Fruit fly (Drosophila melanogaster) whole organism, embryonic: ENCODE results near the gene dlg1.

Experiments
- C15 ChIP-seq: fragments of 200-800 bp; sonication (Bioruptor generic); IDR thresholded peaks from 3 replicates; pipeline ENCODE4 v1.3.6; 2022; ENCODE audit warnings: missing biosample characterization, missing genetic modification characterization
- CG10543 ChIP-seq: fragments of 200-800 bp; sonication (Bioruptor generic); optimal IDR thresholded peaks from 3 replicates; lab custom pipeline; 2017; ENCODE audit warnings: missing biosample characterization, mild to moderate bottlenecking, missing genetic modification characterization, moderate library complexity
- CG17802 ChIP-seq: fragments of 200-800 bp; sonication (Bioruptor generic); optimal IDR thresholded peaks from 2 replicates; lab custom pipeline; 2018; ENCODE audit warnings: missing biosample characterization, mild to moderate bottlenecking, missing genetic modification characterization, moderate library complexity
- CG2678 ChIP-seq: fragments of 200-800 bp; sonication (Bioruptor generic); optimal IDR thresholded peaks from 3 replicates; lab custom pipeline; 2019; ENCODE audit warnings: missing biosample characterization, mild to moderate bottlenecking, missing genetic modification characterization, moderate library complexity
- CG30431 ChIP-seq: fragments of 200-800 bp; sonication (Bioruptor generic); optimal IDR thresholded peaks from 2 replicates; lab custom pipeline; 2017; ENCODE audit warnings: missing biosample characterization, missing genetic modification characterization
- CG33557 ChIP-seq: fragments of 200-800 bp; sonication (Bioruptor generic); optimal IDR thresholded peaks from 2 replicates; lab custom pipeline; 2019; ENCODE audit warnings: missing biosample characterization, mild to moderate bottlenecking, missing genetic modification characterization, moderate library complexity
- CG7372 ChIP-seq: fragments of 200-800 bp; sonication (Bioruptor generic); IDR thresholded peaks from 2 replicates; pipeline ENCODE4 v1.3.6; 2022; ENCODE audit warnings: missing biosample characterization, missing genetic modification characterization
- CG8290 ChIP-seq, 3 experiments: fragments of 200-800 bp; sonication (Bioruptor generic); optimal IDR thresholded peaks; 2 replicates each; lab custom pipeline; 2016 to 2019; ENCODE audit warnings: missing biosample characterization in 3 of 3, missing genetic modification characterization in 3 of 3, mild to moderate bottlenecking in 2 of 3, moderate library complexity in 1 of 3
- CG9437 ChIP-seq: fragments of 200-800 bp; sonication (Bioruptor generic); optimal IDR thresholded peaks from 2 replicates; lab custom pipeline; 2018; ENCODE audit warnings: missing biosample characterization, mild to moderate bottlenecking, missing genetic modification characterization
- Dp ChIP-seq: fragments of 200-800 bp; sonication (Bioruptor generic); optimal IDR thresholded peaks from 2 replicates; lab custom pipeline; 2018; ENCODE audit warnings: missing biosample characterization, mild to moderate bottlenecking, missing genetic modification characterization, moderate library complexity
- Gsc ChIP-seq: fragments of 200-800 bp; sonication (Bioruptor generic); IDR thresholded peaks from 2 replicates; pipeline ENCODE4 v1.3.6; 2022; ENCODE audit warnings: missing biosample characterization, missing genetic modification characterization
- NFAT ChIP-seq: fragments of 200-800 bp; sonication (Bioruptor generic); IDR thresholded peaks from 2 replicates; pipeline ENCODE4 v1.3.6; 2022; ENCODE audit warnings: missing biosample characterization, missing genetic modification characterization
- aop ChIP-seq: fragments of 200-800 bp; sonication (Bioruptor generic); IDR thresholded peaks from 2 replicates; pipeline ENCODE4 v1.3.6; 2022; ENCODE audit warnings: missing biosample characterization, missing genetic modification characterization
- bab2 ChIP-seq: fragments of 200-800 bp; sonication (Bioruptor generic); optimal IDR thresholded peaks from 2 replicates; lab custom pipeline; 2016; ENCODE audit warnings: missing biosample characterization, missing genetic modification characterization
- cwo ChIP-seq: fragments of 200-800 bp; sonication (Bioruptor generic); optimal IDR thresholded peaks from 3 replicates; lab custom pipeline; 2017; ENCODE audit warnings: missing biosample characterization, missing genetic modification characterization, mild to moderate bottlenecking, moderate library complexity, missing genetic modification reagents
- gsb ChIP-seq: fragments of 200-800 bp; sonication (Bioruptor generic); IDR thresholded peaks from 2 replicates; pipeline ENCODE4 v1.3.6; 2022; ENCODE audit warnings: missing biosample characterization, missing genetic modification characterization
- ken ChIP-seq: fragments of 200-800 bp; sonication (Bioruptor generic); IDR thresholded peaks from 3 replicates; pipeline ENCODE4 v1.3.6; 2022; ENCODE audit warnings: missing biosample characterization, missing genetic modification characterization
- lola ChIP-seq, 3 experiments: fragments of >200 bp in 2 of 3; fragments of 200-800 bp in 1 of 3; sonication (Bioruptor generic) in 1 of 3; optimal IDR thresholded peaks; 2 replicates each; lab custom pipeline; 2017 to 2019; ENCODE audit warnings: missing biosample characterization in 3 of 3, missing genetic modification characterization in 3 of 3, mild to moderate bottlenecking in 1 of 3, moderate library complexity in 1 of 3
- slou ChIP-seq: fragments of 200-800 bp; sonication (Bioruptor generic); optimal IDR thresholded peaks from 3 replicates; lab custom pipeline; 2016; ENCODE audit warnings: missing biosample characterization, missing genetic modification characterization
- slp2 ChIP-seq: fragments of 200-800 bp; sonication (Bioruptor generic); optimal IDR thresholded peaks from 2 replicates; lab custom pipeline; 2016; ENCODE audit warnings: missing biosample characterization, missing genetic modification characterization
- sqz ChIP-seq: fragments of 200-800 bp; sonication (Bioruptor generic); optimal IDR thresholded peaks from 3 replicates; lab custom pipeline; 2018; ENCODE audit warnings: missing biosample characterization, mild to moderate bottlenecking, missing genetic modification characterization
- tap ChIP-seq: fragments of 200-800 bp; optimal IDR thresholded peaks from 3 replicates; lab custom pipeline; 2019; ENCODE audit warnings: missing biosample characterization, mild to moderate bottlenecking, missing genetic modification characterization, moderate library complexity
- vfl ChIP-seq: fragments of 200-800 bp; sonication (Bioruptor generic); optimal IDR thresholded peaks from 2 replicates; lab custom pipeline; 2016; ENCODE audit warnings: missing biosample characterization, missing genetic modification characterization
- wdn ChIP-seq: fragments of 200-800 bp; sonication (Bioruptor generic); IDR thresholded peaks from 2 replicates; pipeline ENCODE4 v1.3.6; 2022; ENCODE audit warnings: missing biosample characterization, missing genetic modification characterization
- wek ChIP-seq: fragments of 200-800 bp; sonication (Bioruptor generic); optimal IDR thresholded peaks from 3 replicates; lab custom pipeline; 2018; ENCODE audit warnings: missing biosample characterization, mild to moderate bottlenecking, missing genetic modification characterization, moderate library complexity
- zfh1 ChIP-seq: fragments of 200-800 bp; sonication (Bioruptor generic); IDR thresholded peaks from 3 replicates; pipeline ENCODE4 v1.3.6; 2022; ENCODE audit warnings: missing biosample characterization, missing genetic modification characterization

dlg1 gene

dm6 chrX:11454189-11454882, 84.9 kb downstream of the dlg1 start, which contains the start of the genes Evi5 and HP5 (continued):
- TF ChIP-seq cwo, result no peak
- peak; percentile 43; the same call in 1 of the 2 replicates for TF ChIP-seq CG7372
- TF ChIP-seq tap, result no peak
- TF ChIP-seq CG9437, result no peak
- TF ChIP-seq zfh1 (GFP tag; lab: Robert Waterston, UW), result peak; percentile 61; the same call in 1 of the 3 replicates
- peak in 1 of 3 experiments; percentile 27 for TF ChIP-seq lola (GFP tag; optimal IDR thresholded peaks at IDR 0.05; lab: Kevin White, UChicago)
- TF ChIP-seq wdn (GFP tag; lab: Robert Waterston, UW), result peak; percentile 27; the same call in 1 of the 2 replicates
- TF ChIP-seq aop (GFP tag; lab: Robert Waterston, UW), result 0 out of 2 replicates have a peak, but pooled peaks have one; percentile 9
- no peak for TF ChIP-seq CG33557
- TF ChIP-seq CG2678 (tag; lab: Kevin White, UChicago), result peak; percentile 61
- no peak for TF ChIP-seq C15 (GFP tag; lab: Robert Waterston, UW)
- peak; percentile 71 for TF ChIP-seq slou (GFP tag; lab: Kevin White, UChicago)
- TF ChIP-seq CG8290 (GFP tag; optimal IDR thresholded peaks at IDR 0.05; lab: Kevin White, UChicago), result peak; percentile 23
- TF ChIP-seq CG8290 (tag; optimal IDR thresholded peaks at IDR 0.05; lab: Kevin White, UChicago), result peak in 1 of 2 experiments; percentile 51
- TF ChIP-seq ken (GFP tag; lab: Robert Waterston, UW), result peak; percentile 71; the same call in 2 of the 3 replicates
- TF ChIP-seq slp2, result peak; percentile 27
- TF ChIP-seq Gsc (GFP tag; lab: Robert Waterston, UW), result peak; percentile 24; the same call in 1 of the 2 replicates
- no peak for TF ChIP-seq CG17802 (tag; lab: Kevin White, UChicago)
- TF ChIP-seq CG30431, result no peak
- TF ChIP-seq sqz (GFP tag; lab: Kevin White, UChicago), result peak; percentile 70
- TF ChIP-seq, all 482 proteins: peak for 249

dm6 chrX:11457149-11457548, 87.7 kb downstream of the dlg1 start:
- no peak for TF ChIP-seq bab2
- no peak for TF ChIP-seq CG10543
- TF ChIP-seq wek, result no peak
- no peak for TF ChIP-seq Dp
- TF ChIP-seq vfl (GFP tag; lab: Kevin White, UChicago), result no peak
- TF ChIP-seq gsb, result no peak
- no peak for TF ChIP-seq NFAT (GFP tag; lab: Robert Waterston, UW)
